Fruit fly (Drosophila melanogaster) whole organism, prepupa: ENCODE data around the gene eIF4EHP.

Source experiments
- Blimp-1 ChIP-seq: fragments of 200-800 bp; sonication (Bioruptor generic); optimal IDR thresholded peaks from 3 replicates; lab custom pipeline; 2017; ENCODE audit warnings: missing biosample characterization, missing genetic modification characterization, mild to moderate bottlenecking, moderate library complexity, missing genetic modification reagents
- CG10631 ChIP-seq: fragments of 200-800 bp; sonication (Bioruptor generic); optimal IDR thresholded peaks from 2 replicates; lab custom pipeline; 2016; ENCODE audit warnings: missing biosample characterization, missing genetic modification characterization
- CG10669 ChIP-seq: fragments of 200-800 bp; sonication (Bioruptor generic); optimal IDR thresholded peaks from 3 replicates; lab custom pipeline; 2018; ENCODE audit warnings: missing biosample characterization, mild to moderate bottlenecking, missing genetic modification characterization, moderate library complexity
- CG11294 ChIP-seq: fragments of 200-800 bp; sonication (Bioruptor generic); IDR thresholded peaks from 2 replicates; pipeline ENCODE4 v1.3.6; 2022; ENCODE audit warnings: missing biosample characterization, missing genetic modification characterization
- CG11762 ChIP-seq: fragments of 200-800 bp; sonication (Bioruptor generic); optimal IDR thresholded peaks from 3 replicates; lab custom pipeline; 2016; ENCODE audit warnings: missing biosample characterization, missing genetic modification characterization; ENCODE audit not compliant: insufficient read depth
- CG11902 ChIP-seq: fragments of 200-800 bp; sonication (Bioruptor generic); optimal IDR thresholded peaks from 3 replicates; lab custom pipeline; 2016; ENCODE audit warnings: missing biosample characterization, missing genetic modification characterization
- CG15336 ChIP-seq: fragments of 200-800 bp; sonication (Bioruptor generic); IDR thresholded peaks from 2 replicates; pipeline ENCODE4 v1.3.6; 2022; ENCODE audit warnings: missing biosample characterization, missing genetic modification characterization
- CG1621 ChIP-seq: fragments of 200-800 bp; sonication (Bioruptor generic); optimal IDR thresholded peaks from 3 replicates; lab custom pipeline; 2018; ENCODE audit warnings: missing biosample characterization, mild to moderate bottlenecking, missing genetic modification characterization
- CG16779 ChIP-seq: fragments of 200-800 bp; sonication (Bioruptor generic); optimal IDR thresholded peaks from 3 replicates; lab custom pipeline; 2017; ENCODE audit warnings: missing biosample characterization, mild to moderate bottlenecking, missing genetic modification characterization
- CG3032 ChIP-seq: fragments of 200-800 bp; optimal IDR thresholded peaks from 2 replicates; lab custom pipeline; 2019; ENCODE audit warnings: missing biosample characterization, mild to moderate bottlenecking, missing genetic modification characterization, moderate library complexity
- CG31627 ChIP-seq: fragments of 200-800 bp; sonication (Bioruptor generic); optimal IDR thresholded peaks from 3 replicates; lab custom pipeline; 2016; ENCODE audit warnings: missing biosample characterization, missing genetic modification characterization
- CG32006 ChIP-seq: fragments of 200-800 bp; sonication (Bioruptor generic); optimal IDR thresholded peaks from 3 replicates; lab custom pipeline; 2017; ENCODE audit warnings: missing biosample characterization, mild to moderate bottlenecking, missing genetic modification characterization
- CG34406 ChIP-seq: fragments of 200-800 bp; sonication (Bioruptor generic); optimal IDR thresholded peaks from 3 replicates; lab custom pipeline; 2016; ENCODE audit warnings: missing biosample characterization, missing genetic modification characterization
- CG4318 ChIP-seq: fragments of 200-800 bp; sonication (Bioruptor generic); optimal IDR thresholded peaks from 3 replicates; lab custom pipeline; 2017; ENCODE audit warnings: missing biosample characterization, mild to moderate bottlenecking, missing genetic modification characterization
- CG6163 ChIP-seq: fragments of 200-800 bp; sonication (Bioruptor generic); IDR thresholded peaks from 3 replicates; pipeline ENCODE4 v1.3.6; 2022; ENCODE audit warnings: missing biosample characterization, missing genetic modification characterization
- CG6792 ChIP-seq: fragments of 200-800 bp; sonication (Bioruptor generic); optimal IDR thresholded peaks from 3 replicates; lab custom pipeline; 2016; ENCODE audit warnings: missing biosample characterization, missing genetic modification characterization
- CG6854 ChIP-seq: fragments of 200-800 bp; sonication (Bioruptor generic); optimal IDR thresholded peaks from 2 replicates; lab custom pipeline; 2017; ENCODE audit warnings: missing biosample characterization, mild to moderate bottlenecking, missing genetic modification characterization
- CG7368 ChIP-seq: fragments of 200-800 bp; sonication (Bioruptor generic); optimal IDR thresholded peaks from 3 replicates; lab custom pipeline; 2016; ENCODE audit warnings: missing biosample characterization, missing genetic modification characterization
- CG8119 ChIP-seq: fragments of 200-800 bp; sonication (Bioruptor generic); IDR thresholded peaks from 3 replicates; pipeline ENCODE4 v1.3.6; 2022; ENCODE audit warnings: missing biosample characterization, missing genetic modification characterization
- CG8319 ChIP-seq: fragments of 200-800 bp; sonication (Bioruptor generic); optimal IDR thresholded peaks from 3 replicates; lab custom pipeline; 2016; ENCODE audit warnings: missing biosample characterization, missing genetic modification characterization
- CG8632 ChIP-seq: fragments of 200-800 bp; sonication (Bioruptor generic); optimal IDR thresholded peaks from 3 replicates; lab custom pipeline; 2016; ENCODE audit warnings: missing biosample characterization, missing genetic modification characterization
- CG9139 ChIP-seq: fragments of 200-800 bp; sonication (Bioruptor generic); optimal IDR thresholded peaks from 3 replicates; lab custom pipeline; 2017; ENCODE audit warnings: missing biosample characterization, mild to moderate bottlenecking, missing genetic modification characterization
- Eip75B ChIP-seq: fragments of 200-800 bp; sonication (Bioruptor generic); optimal IDR thresholded peaks from 3 replicates; lab custom pipeline; 2016; ENCODE audit warnings: missing biosample characterization, missing genetic modification characterization
- Eip78C ChIP-seq: fragments of 200-800 bp; sonication (Bioruptor generic); peaks from one replicate; lab custom pipeline; 2016; ENCODE audit warnings: missing biosample characterization, missing genetic modification characterization
- Eip93F ChIP-seq: fragments of 200-800 bp; sonication (Bioruptor generic); optimal IDR thresholded peaks from 2 replicates; lab custom pipeline; 2016; ENCODE audit warnings: missing biosample characterization, mild to moderate bottlenecking, missing genetic modification characterization
- Ets96B ChIP-seq: fragments of 200-800 bp; optimal IDR thresholded peaks from 2 replicates; lab custom pipeline; 2019; ENCODE audit warnings: missing biosample characterization, mild to moderate bottlenecking, missing genetic modification characterization, moderate library complexity
- Gug ChIP-seq: fragments of 200-800 bp; sonication (Bioruptor generic); IDR thresholded peaks from 2 replicates; pipeline ENCODE4 v1.3.6; 2022; ENCODE audit warnings: missing biosample characterization, missing genetic modification characterization
- Hr38 ChIP-seq: sonication (Bioruptor generic); optimal IDR thresholded peaks from 2 replicates; lab custom pipeline; 2016; ENCODE audit warnings: missing biosample characterization, missing genetic modification characterization
- Hr39 ChIP-seq: fragments of 200-800 bp; sonication (Bioruptor generic); optimal IDR thresholded peaks from 2 replicates; lab custom pipeline; 2016; ENCODE audit warnings: missing biosample characterization, missing genetic modification characterization
- Lpt ChIP-seq: fragments of 200-800 bp; sonication (Bioruptor generic); optimal IDR thresholded peaks from 3 replicates; lab custom pipeline; 2016; ENCODE audit warnings: missing biosample characterization, missing genetic modification characterization
- OdsH ChIP-seq: fragments of 200-800 bp; sonication (Bioruptor generic); optimal IDR thresholded peaks from 3 replicates; lab custom pipeline; 2016; ENCODE audit warnings: missing biosample characterization, missing genetic modification characterization
- Smox ChIP-seq: fragments of 200-800 bp; sonication (Bioruptor generic); optimal IDR thresholded peaks from 3 replicates; lab custom pipeline; 2016; ENCODE audit warnings: missing biosample characterization, missing genetic modification characterization
- Sox102F ChIP-seq: fragments of 200-800 bp; sonication (Bioruptor generic); optimal IDR thresholded peaks from 2 replicates; lab custom pipeline; 2016; ENCODE audit warnings: missing biosample characterization, mild to moderate bottlenecking, missing genetic modification characterization
- Sox15 ChIP-seq: fragments of 200-800 bp; sonication (Bioruptor generic); optimal IDR thresholded peaks from 3 replicates; lab custom pipeline; 2016; ENCODE audit warnings: missing biosample characterization, missing genetic modification characterization
- achi ChIP-seq: fragments of 200-800 bp; sonication (Bioruptor generic); optimal IDR thresholded peaks from 3 replicates; lab custom pipeline; 2016; ENCODE audit warnings: missing biosample characterization, missing genetic modification characterization
- acj6 ChIP-seq: fragments of 200-800 bp; sonication (Bioruptor generic); optimal IDR thresholded peaks from 3 replicates; lab custom pipeline; 2016; ENCODE audit warnings: missing biosample characterization, missing genetic modification characterization
- cyc ChIP-seq: fragments of 200-800 bp; sonication (Bioruptor generic); optimal IDR thresholded peaks from 3 replicates; lab custom pipeline; 2016; ENCODE audit warnings: missing biosample characterization, missing genetic modification characterization
- dac ChIP-seq: fragments of 200-800 bp; sonication (Bioruptor generic); optimal IDR thresholded peaks from 2 replicates; lab custom pipeline; 2017; ENCODE audit warnings: missing biosample characterization, mild to moderate bottlenecking, missing genetic modification characterization
- eg ChIP-seq: fragments of 200-800 bp; sonication (Bioruptor generic); IDR thresholded peaks from 3 replicates; pipeline ENCODE4 v1.3.6; 2022; ENCODE audit warnings: missing biosample characterization, missing genetic modification characterization
- fd59A ChIP-seq: fragments of 200-800 bp; sonication (Bioruptor generic); optimal IDR thresholded peaks from 2 replicates; lab custom pipeline; 2017; ENCODE audit warnings: missing biosample characterization, mild to moderate bottlenecking, missing genetic modification characterization, missing genetic modification reagents
- lz ChIP-seq: fragments of 200-800 bp; sonication (Bioruptor generic); optimal IDR thresholded peaks from 3 replicates; lab custom pipeline; 2016; ENCODE audit warnings: missing biosample characterization, missing genetic modification characterization
- net ChIP-seq: fragments of 200-800 bp; sonication (Bioruptor generic); optimal IDR thresholded peaks from 3 replicates; lab custom pipeline; 2016; ENCODE audit warnings: missing biosample characterization, missing genetic modification characterization
- pdm3 ChIP-seq: fragments of 200-800 bp; sonication (Bioruptor generic); optimal IDR thresholded peaks from 3 replicates; lab custom pipeline; 2016; ENCODE audit warnings: missing biosample characterization, missing genetic modification characterization
- salr ChIP-seq, 2 experiments: fragments of 200-800 bp; sonication (Bioruptor generic); optimal IDR thresholded peaks; 3 replicates each; lab custom pipeline; 2016 to 2018; ENCODE audit warnings: missing biosample characterization in 2 of 2, missing genetic modification characterization in 2 of 2, mild to moderate bottlenecking in 1 of 2
- spab ChIP-seq: fragments of 200-800 bp; sonication (Bioruptor generic); optimal IDR thresholded peaks from 2 replicates; lab custom pipeline; 2017; ENCODE audit warnings: missing biosample characterization, mild to moderate bottlenecking, missing genetic modification characterization, missing genetic modification reagents
- ss ChIP-seq, 2 experiments: fragments of 200-800 bp; sonication (Bioruptor generic); optimal IDR thresholded peaks; 2 replicates in 1 of 2; 3 replicates in 1 of 2; lab custom pipeline; 2017 to 2018; ENCODE audit warnings: mild to moderate bottlenecking in 2 of 2, missing biosample characterization in 2 of 2, missing genetic modification characterization in 2 of 2, moderate library complexity in 1 of 2
- svp ChIP-seq: fragments of 200-800 bp; sonication (Bioruptor generic); peaks from one replicate; lab custom pipeline; 2016; ENCODE audit warnings: missing biosample characterization, missing genetic modification characterization
- topi ChIP-seq: fragments of 200-800 bp; sonication (Bioruptor generic); optimal IDR thresholded peaks from 3 replicates; lab custom pipeline; 2016; ENCODE audit warnings: missing biosample characterization, missing genetic modification characterization
- vri ChIP-seq: fragments of 200-800 bp; sonication (Bioruptor generic); optimal IDR thresholded peaks from 3 replicates; lab custom pipeline; 2016; ENCODE audit warnings: missing biosample characterization, mild to moderate bottlenecking, missing genetic modification characterization

The eIF4EHP gene

dm6 chr3R:24144542-24144941 is 35.8 kb upstream of the eIF4EHP start (continued):
- TF ChIP-seq CG11762 (GFP tag; lab: Kevin White, UChicago) = peak; percentile 58
- peak; percentile 44 for TF ChIP-seq CG31627 (GFP tag; lab: Kevin White, UChicago)
- peak; percentile 69 for TF ChIP-seq pdm3 (GFP tag; lab: Kevin White, UChicago)
- TF ChIP-seq CG7368 (GFP tag; lab: Kevin White, UChicago) = peak; percentile 31
- peak; percentile 0 for TF ChIP-seq Smox (GFP tag; lab: Kevin White, UChicago)
- peak; percentile 42 for TF ChIP-seq CG8632 (GFP tag; lab: Kevin White, UChicago)
- peak; percentile 50 for TF ChIP-seq CG1621 (tag; lab: Kevin White, UChicago)
- TF ChIP-seq svp (GFP tag; lab: Kevin White, UChicago) = peak; percentile 80
- TF ChIP-seq CG8319 (GFP tag; lab: Kevin White, UChicago) = no peak
- TF ChIP-seq Ets96B = peak; percentile 75
- TF ChIP-seq CG15336 = peak; percentile 75
- no peak for TF ChIP-seq Eip93F (GFP tag; lab: Kevin White, UChicago)
- peak; percentile 76 for TF ChIP-seq CG3032 (tag; lab: Kevin White, UChicago)
- peak; percentile 50 for TF ChIP-seq vri
- peak; percentile 42 for TF ChIP-seq CG16779 (tag; lab: Kevin White, UChicago)
- peak; percentile 76 for TF ChIP-seq CG10669 (GFP tag; lab: Kevin White, UChicago)
- peak; percentile 72 to 95 for TF ChIP-seq ss (GFP tag; optimal IDR thresholded peaks at IDR 0.05; lab: Kevin White, UChicago)
- TF ChIP-seq Blimp-1 = no peak
- peak; percentile 58 for TF ChIP-seq Hr39 (GFP tag; lab: Kevin White, UChicago)
- TF ChIP-seq CG34406 = peak; percentile 3
- TF ChIP-seq OdsH = peak; percentile 68
- TF ChIP-seq CG8119 (GFP tag; lab: Robert Waterston, UW) = peak; percentile 81
- peak; percentile 89 for TF ChIP-seq CG32006
- TF ChIP-seq cyc (GFP tag; lab: Kevin White, UChicago) = peak; percentile 48
- peak; percentile 93 for TF ChIP-seq Eip78C
- TF ChIP-seq Sox102F (GFP tag; lab: Kevin White, UChicago) = peak; percentile 45

dm6 chr3R:24143779-24144178 is 35.0 kb upstream of the eIF4EHP start:
- TF ChIP-seq net (GFP tag; lab: Kevin White, UChicago) = peak; percentile 23
- no peak for TF ChIP-seq vri
- TF ChIP-seq Gug (GFP tag; lab: Robert Waterston, UW) = no peak
- no peak for TF ChIP-seq Lpt
- TF ChIP-seq acj6 (GFP tag; lab: Kevin White, UChicago) = peak; percentile 58
- TF ChIP-seq Hr39 (GFP tag; lab: Kevin White, UChicago) = peak; percentile 41
- peak; percentile 29 for TF ChIP-seq CG9139 (GFP tag; lab: Kevin White, UChicago)
- TF ChIP-seq fd59A (GFP tag; lab: Kevin White, UChicago) = peak; percentile 61
- peak; percentile 48 for TF ChIP-seq topi (GFP tag; lab: Kevin White, UChicago)
- no peak for TF ChIP-seq CG1621 (tag; lab: Kevin White, UChicago)
- TF ChIP-seq CG11294 (GFP tag; lab: Robert Waterston, UW) = no peak
- TF ChIP-seq CG6792 (GFP tag; lab: Kevin White, UChicago) = peak; percentile 54
- TF ChIP-seq CG8319 (GFP tag; lab: Kevin White, UChicago) = no peak
- TF ChIP-seq Eip78C = peak; percentile 90
- no peak for TF ChIP-seq Hr38 (GFP tag; lab: Kevin White, UChicago)
- peak; percentile 56 for TF ChIP-seq Eip75B (GFP tag; lab: Kevin White, UChicago)
- peak; percentile 20 for TF ChIP-seq cyc (GFP tag; lab: Kevin White, UChicago)
- no peak for TF ChIP-seq CG6854 (GFP tag; lab: Kevin White, UChicago)
- TF ChIP-seq Sox15 (GFP tag; lab: Kevin White, UChicago) = peak; percentile 8
- TF ChIP-seq CG4318 (GFP tag; lab: Kevin White, UChicago) = peak; percentile 53
- peak; percentile 61 for TF ChIP-seq CG10631 (GFP tag; lab: Kevin White, UChicago)
- TF ChIP-seq svp (GFP tag; lab: Kevin White, UChicago) = peak; percentile 79
- TF ChIP-seq salr (GFP tag; optimal IDR thresholded peaks at IDR 0.05; lab: Kevin White, UChicago) = peak in 1 of 2 experiments; percentile 75
- peak; percentile 67 for TF ChIP-seq spab (GFP tag; lab: Kevin White, UChicago)
- peak; percentile 75 for TF ChIP-seq CG32006
- TF ChIP-seq CG8632 (GFP tag; lab: Kevin White, UChicago) = peak; percentile 45
- TF ChIP-seq CG31627 (GFP tag; lab: Kevin White, UChicago) = peak; percentile 45
- TF ChIP-seq Eip93F (GFP tag; lab: Kevin White, UChicago) = no peak
- TF ChIP-seq pdm3 (GFP tag; lab: Kevin White, UChicago) = peak; percentile 49
- TF ChIP-seq achi (GFP tag; lab: Kevin White, UChicago) = peak; percentile 50
- peak; percentile 51 for TF ChIP-seq lz
- TF ChIP-seq eg (GFP tag; lab: Robert Waterston, UW) = 0 out of 3 replicates have a peak, but pooled peaks have one; percentile 8
- no peak for TF ChIP-seq CG11902 (GFP tag; lab: Kevin White, UChicago)
- 0 out of 3 replicates have a peak, but pooled peaks have one; percentile 22 for TF ChIP-seq CG6163 (GFP tag; lab: Robert Waterston, UW)
- TF ChIP-seq dac (GFP tag; lab: Kevin White, UChicago) = peak; percentile 31
